Worm (Caenorhabditis elegans) whole organism, late embryonic: Measurements from ENCODE around the gene flp-24.

ENCODE experiments used
- F13H6.1 ChIP-seq: sonication (generic microtip); optimal IDR thresholded peaks from 2 replicates; lab custom pipeline; 2016; ENCODE audit warnings: missing genetic modification characterization, missing compliant biosample characterization
- K09A11.1 ChIP-seq: sonication (generic microtip); optimal IDR thresholded peaks from 2 replicates; lab custom pipeline; 2017; ENCODE audit warnings: antibody characterized with exemption, mild to moderate bottlenecking, missing genetic modification characterization, missing compliant biosample characterization; ENCODE audit not compliant: insufficient read depth
- Y22D7AL.16 ChIP-seq: sonication (generic microtip); optimal IDR thresholded peaks from 2 replicates; lab custom pipeline; 2016; ENCODE audit warnings: missing genetic modification characterization, missing compliant biosample characterization
- ahr-1 ChIP-seq: sonication (generic microtip); optimal IDR thresholded peaks from 2 replicates; lab custom pipeline; 2016; ENCODE audit warnings: missing genetic modification characterization, missing compliant biosample characterization
- ama-1 ChIP-seq: fragments of 150-350 bp; optimal IDR thresholded peaks from 2 replicates; lab custom pipeline; 2014
- ceh-18 ChIP-seq: sonication (generic microtip); optimal IDR thresholded peaks from 2 replicates; lab custom pipeline; 2016; ENCODE audit warnings: missing genetic modification characterization, missing compliant biosample characterization
- ceh-48 ChIP-seq: sonication (generic microtip); optimal IDR thresholded peaks from 2 replicates; lab custom pipeline; 2016; ENCODE audit warnings: missing genetic modification characterization, inconsistent platforms, missing compliant biosample characterization
- ceh-6 ChIP-seq: fragments of 200-800 bp; sonication (Bioruptor generic); optimal IDR thresholded peaks from 2 replicates; lab custom pipeline; 2018; ENCODE audit warnings: mild to moderate bottlenecking, missing genetic modification characterization, missing compliant biosample characterization
- ceh-9 ChIP-seq: sonication (generic microtip); optimal IDR thresholded peaks from 2 replicates; lab custom pipeline; 2016; ENCODE audit warnings: mild to moderate bottlenecking, missing genetic modification characterization, inconsistent platforms, missing compliant biosample characterization
- elt-2 ChIP-seq: sonication (generic microtip); optimal IDR thresholded peaks from 2 replicates; lab custom pipeline; 2016; ENCODE audit warnings: missing genetic modification reagents, missing genetic modification characterization, missing compliant biosample characterization
- fax-1 ChIP-seq: sonication (generic microtip); optimal IDR thresholded peaks from 2 replicates; lab custom pipeline; 2016; ENCODE audit warnings: missing genotype, missing genetic modification characterization, missing compliant biosample characterization
- fkh-6 ChIP-seq: sonication (generic microtip); optimal IDR thresholded peaks from 2 replicates; lab custom pipeline; 2016; ENCODE audit warnings: missing genetic modification characterization, missing compliant biosample characterization
- hlh-6 ChIP-seq: sonication (generic microtip); optimal IDR thresholded peaks from 2 replicates; lab custom pipeline; 2016; ENCODE audit warnings: missing genotype, missing genetic modification characterization, missing compliant biosample characterization
- hlh-8 ChIP-seq: sonication (generic microtip); optimal IDR thresholded peaks from 2 replicates; lab custom pipeline; 2016; ENCODE audit warnings: missing genotype, missing genetic modification characterization, missing compliant biosample characterization
- madf-2 ChIP-seq: sonication (generic microtip); optimal IDR thresholded peaks from 2 replicates; lab custom pipeline; 2017; ENCODE audit warnings: missing genetic modification characterization, missing compliant biosample characterization
- nhr-11 ChIP-seq: fragments of 150-350 bp; optimal IDR thresholded peaks from 2 replicates; lab custom pipeline; 2014; ENCODE audit warnings: missing biosample characterization, missing genetic modification characterization
- pat-9 ChIP-seq: fragments of 200-800 bp; sonication (Bioruptor generic); optimal IDR thresholded peaks from 2 replicates; lab custom pipeline; 2018; ENCODE audit warnings: mild to moderate bottlenecking, missing genetic modification characterization, moderate library complexity, missing compliant biosample characterization
- pros-1 ChIP-seq: fragments of 150-350 bp; optimal IDR thresholded peaks from 2 replicates; lab custom pipeline; 2014; ENCODE audit warnings: missing biosample characterization, missing genetic modification reagents, missing genetic modification characterization
- ref-2 ChIP-seq: sonication (generic microtip); optimal IDR thresholded peaks from 2 replicates; lab custom pipeline; 2016; ENCODE audit warnings: missing genetic modification characterization, missing compliant biosample characterization
- rnt-1 ChIP-seq: sonication (generic microtip); optimal IDR thresholded peaks from 2 replicates; lab custom pipeline; 2016; ENCODE audit warnings: missing genetic modification characterization, missing compliant biosample characterization
- sox-4 ChIP-seq: sonication (generic microtip); optimal IDR thresholded peaks from 2 replicates; lab custom pipeline; 2017; ENCODE audit warnings: mild to moderate bottlenecking, missing genetic modification characterization, inconsistent platforms, missing compliant biosample characterization
- syd-9 ChIP-seq: sonication (generic microtip); optimal IDR thresholded peaks from 2 replicates; lab custom pipeline; 2016; ENCODE audit warnings: mild to moderate bottlenecking, missing genetic modification characterization, moderate library complexity, missing compliant biosample characterization
- tbx-7 ChIP-seq: sonication (generic microtip); optimal IDR thresholded peaks from 2 replicates; lab custom pipeline; 2016; ENCODE audit warnings: missing genotype, missing genetic modification characterization, missing compliant biosample characterization
- unc-42 ChIP-seq: sonication (generic microtip); optimal IDR thresholded peaks from 2 replicates; lab custom pipeline; 2016; ENCODE audit warnings: missing genotype, missing genetic modification characterization, missing compliant biosample characterization
- unc-55 ChIP-seq: sonication (generic microtip); optimal IDR thresholded peaks from 2 replicates; lab custom pipeline; 2017; ENCODE audit warnings: missing biosample characterization, missing genetic modification reagents, missing genetic modification characterization
- ztf-16 ChIP-seq: sonication (generic microtip); optimal IDR thresholded peaks from 2 replicates; lab custom pipeline; 2017; ENCODE audit warnings: missing genetic modification characterization, missing compliant biosample characterization

The flp-24 gene

ce11 chrIII:772675-773074 lies 47.8 kb downstream of the flp-24 start:
- TF ChIP-seq ceh-48 (peak; percentile 3), syd-9 (tag; lab: Kevin White, UChicago) (no peak), elt-2 (tag; lab: Kevin White, UChicago) (peak; percentile 83), pat-9 (tag; lab: Kevin White, UChicago) (no peak), ahr-1 (tag; lab: Kevin White, UChicago) (no peak), unc-55 (GFP tag; lab: Kevin White, UChicago) (no peak)

ce11 chrIII:773114-773513 lies 48.2 kb downstream of the flp-24 start, which contains the start of gene cyn-6:
TSS of gene cyn-6 (plus strand) at chrIII:773414.
- TF ChIP-seq syd-9 (tag; lab: Kevin White, UChicago) (no peak), K09A11.1 (tag; lab: Kevin White, UChicago) (no peak), ceh-6 (GFP tag; lab: Kevin White, UChicago) (no peak), Y22D7AL.16 (no peak), ref-2 (no peak), nhr-11 (no peak), unc-42 (no peak), ceh-9 (tag; lab: Kevin White, UChicago) (no peak), pros-1 (tag; lab: Kevin White, UChicago) (no peak), hlh-8 (no peak), tbx-7 (no peak), ama-1 (lab: Kevin White, UChicago) (no peak), fkh-6 (no peak), F13H6.1 (tag; lab: Kevin White, UChicago) (no peak), rnt-1 (tag; lab: Kevin White, UChicago) (no peak)

- TF ChIP-seq fax-1 (no peak), madf-2 (tag; lab: Kevin White, UChicago) (no peak), nhr-11 (no peak), sox-4 (no peak), ztf-16 (tag; lab: Kevin White, UChicago) (no peak), tbx-7 (no peak), hlh-6 (no peak), ceh-18 (tag; lab: Kevin White, UChicago) (no peak)
These were observed 50.5 kb downstream of the flp-24 start for ce11 chrIII:775443-775842.
